Fruit fly (Drosophila melanogaster) whole organism, embryonic: Measurements from ENCODE around the gene CG44088.

Source experiments
- ATbp ChIP-seq: fragments of 200-800 bp; sonication (Bioruptor generic); optimal IDR thresholded peaks from 2 replicates; lab custom pipeline; 2017; ENCODE audit warnings: missing biosample characterization, mild to moderate bottlenecking, missing genetic modification characterization, missing genetic modification reagents
- B-H2 ChIP-seq: fragments of 200-800 bp; sonication (Bioruptor generic); optimal IDR thresholded peaks from 2 replicates; lab custom pipeline; 2018; ENCODE audit warnings: missing biosample characterization, mild to moderate bottlenecking, missing genetic modification characterization
- Bdp1 ChIP-seq: fragments of 200-800 bp; sonication (Bioruptor generic); optimal IDR thresholded peaks from 3 replicates; lab custom pipeline; 2016; ENCODE audit warnings: missing biosample characterization, missing genetic modification characterization
- Bgb ChIP-seq: fragments of 200-800 bp; sonication (Bioruptor generic); IDR thresholded peaks from 2 replicates; pipeline ENCODE4 v1.3.6; 2022; ENCODE audit warnings: missing biosample characterization, missing genetic modification characterization; ENCODE audit not compliant: partially characterized antibody
- CG10267 ChIP-seq: fragments of 200-800 bp; sonication (Bioruptor generic); optimal IDR thresholded peaks from 2 replicates; lab custom pipeline; 2018; ENCODE audit warnings: missing biosample characterization, mild to moderate bottlenecking, missing genetic modification characterization, moderate library complexity
- CG10565 ChIP-seq: fragments of 200-800 bp; sonication (Bioruptor generic); optimal IDR thresholded peaks from 3 replicates; lab custom pipeline; 2016; ENCODE audit warnings: missing biosample characterization, mild to moderate bottlenecking, missing genetic modification characterization
- CG10654 ChIP-seq: fragments of 200-800 bp; sonication (Bioruptor generic); optimal IDR thresholded peaks from 2 replicates; lab custom pipeline; 2016; ENCODE audit warnings: missing biosample characterization, missing genetic modification characterization
- CG10979 ChIP-seq: fragments of 200-800 bp; sonication (Bioruptor generic); optimal IDR thresholded peaks from 2 replicates; lab custom pipeline; 2018; ENCODE audit warnings: missing biosample characterization, mild to moderate bottlenecking, missing genetic modification characterization, moderate library complexity
- CG11456 ChIP-seq: fragments of 200-800 bp; sonication (Bioruptor generic); IDR thresholded peaks from 3 replicates; pipeline ENCODE4 v1.3.6; 2022; ENCODE audit warnings: missing biosample characterization, missing genetic modification characterization
- CG12299 ChIP-seq: fragments of 200-800 bp; sonication (Bioruptor generic); optimal IDR thresholded peaks from 2 replicates; lab custom pipeline; 2018; ENCODE audit warnings: missing biosample characterization, mild to moderate bottlenecking, missing genetic modification characterization
- CG12744 ChIP-seq: fragments of 200-800 bp; sonication (Bioruptor generic); optimal IDR thresholded peaks from 2 replicates; lab custom pipeline; 2016; ENCODE audit warnings: missing biosample characterization, missing genetic modification characterization
- CG12769 ChIP-seq: fragments of 200-800 bp; sonication (Bioruptor generic); optimal IDR thresholded peaks from 2 replicates; lab custom pipeline; 2019; ENCODE audit warnings: missing biosample characterization, mild to moderate bottlenecking, missing genetic modification characterization, moderate library complexity
- CG1647 ChIP-seq: fragments of 200-800 bp; sonication (Bioruptor generic); optimal IDR thresholded peaks from 3 replicates; lab custom pipeline; 2016; ENCODE audit warnings: missing biosample characterization, missing genetic modification characterization
- CG17385 ChIP-seq: fragments of 200-800 bp; sonication (Bioruptor generic); optimal IDR thresholded peaks from 3 replicates; lab custom pipeline; 2018; ENCODE audit warnings: missing biosample characterization, mild to moderate bottlenecking, missing genetic modification characterization
- CG17568 ChIP-seq: fragments of 200-800 bp; sonication (Bioruptor generic); optimal IDR thresholded peaks from 2 replicates; lab custom pipeline; 2018; ENCODE audit warnings: missing biosample characterization, mild to moderate bottlenecking, missing genetic modification characterization, moderate library complexity
- CG2129 ChIP-seq: fragments of 200-800 bp; sonication (Bioruptor generic); IDR thresholded peaks from 2 replicates; pipeline ENCODE4 v1.3.6; 2022; ENCODE audit warnings: missing biosample characterization, missing genetic modification characterization; ENCODE audit not compliant: partially characterized antibody
- CG3163 ChIP-seq: fragments of 200-800 bp; sonication (Bioruptor generic); optimal IDR thresholded peaks from 3 replicates; lab custom pipeline; 2016; ENCODE audit warnings: missing biosample characterization, missing genetic modification characterization
- CG4328 ChIP-seq: fragments of 200-800 bp; sonication (Bioruptor generic); optimal IDR thresholded peaks from 3 replicates; lab custom pipeline; 2017; ENCODE audit warnings: missing biosample characterization, missing genetic modification reagents, missing genetic modification characterization
- CG5245 ChIP-seq: fragments of 200-800 bp; sonication (Bioruptor generic); optimal IDR thresholded peaks from 3 replicates; lab custom pipeline; 2016; ENCODE audit warnings: missing biosample characterization, missing genetic modification characterization
- CG5953 ChIP-seq: fragments of 200-800 bp; sonication (Bioruptor generic); IDR thresholded peaks from 2 replicates; pipeline ENCODE4 v1.3.6; 2022; ENCODE audit warnings: missing biosample characterization, missing genetic modification characterization
- CG6272 ChIP-seq: fragments of 200-800 bp; sonication (Bioruptor generic); IDR thresholded peaks from 2 replicates; pipeline ENCODE4 v1.3.6; 2022; ENCODE audit warnings: missing biosample characterization, missing genetic modification characterization
- Dip3 ChIP-seq: fragments of 200-800 bp; sonication (Bioruptor generic); optimal IDR thresholded peaks from 3 replicates; lab custom pipeline; 2016; ENCODE audit warnings: missing biosample characterization, missing genetic modification characterization
- Dref ChIP-seq: fragments of 200-800 bp; sonication (Bioruptor generic); IDR thresholded peaks from 2 replicates; pipeline ENCODE4 v1.3.6; 2022; ENCODE audit warnings: missing biosample characterization, missing genetic modification characterization
- ERR ChIP-seq: fragments of 200-800 bp; sonication (Bioruptor generic); optimal IDR thresholded peaks from 2 replicates; lab custom pipeline; 2016; ENCODE audit warnings: missing biosample characterization, missing genetic modification characterization
- Hr39 ChIP-seq: fragments of >200 bp; optimal IDR thresholded peaks from 2 replicates; lab custom pipeline; 2017
- Mes4 ChIP-seq: fragments of 200-800 bp; sonication (Bioruptor generic); optimal IDR thresholded peaks from 2 replicates; lab custom pipeline; 2016; ENCODE audit warnings: missing biosample characterization, missing genetic modification characterization
- Mrtf ChIP-seq: fragments of 200-800 bp; sonication (Bioruptor generic); IDR thresholded peaks from 3 replicates; pipeline ENCODE4 v1.3.6; 2022; ENCODE audit warnings: missing biosample characterization, missing genetic modification characterization
- Myb ChIP-seq: fragments of 200-800 bp; sonication (Bioruptor generic); optimal IDR thresholded peaks from 2 replicates; lab custom pipeline; 2016; ENCODE audit warnings: missing biosample characterization, missing genetic modification characterization
- NK7.1 ChIP-seq: fragments of 200-800 bp; sonication (Bioruptor generic); optimal IDR thresholded peaks from 3 replicates; lab custom pipeline; 2016; ENCODE audit warnings: missing biosample characterization, missing genetic modification characterization
- Rfx ChIP-seq: fragments of 200-800 bp; sonication (Bioruptor generic); IDR thresholded peaks from 2 replicates; pipeline ENCODE4 v1.3.6; 2022; ENCODE audit warnings: missing biosample characterization, missing genetic modification characterization
- Sin3A ChIP-seq: fragments of >200 bp; optimal IDR thresholded peaks from 2 replicates; lab custom pipeline; 2018
- Spps ChIP-seq: fragments of 200-800 bp; sonication (Bioruptor generic); optimal IDR thresholded peaks from 2 replicates; lab custom pipeline; 2018; ENCODE audit warnings: missing biosample characterization, mild to moderate bottlenecking, missing genetic modification characterization
- Usf ChIP-seq: fragments of 200-800 bp; sonication (Bioruptor generic); optimal IDR thresholded peaks from 2 replicates; lab custom pipeline; 2017; ENCODE audit warnings: missing genotype, missing biosample characterization, missing genetic modification characterization
- abd-A ChIP-seq: fragments of 200-800 bp; sonication (Bioruptor generic); optimal IDR thresholded peaks from 3 replicates; lab custom pipeline; 2019; ENCODE audit warnings: missing biosample characterization, mild to moderate bottlenecking, missing genetic modification characterization, moderate library complexity
- bab2 ChIP-seq: fragments of 200-800 bp; sonication (Bioruptor generic); optimal IDR thresholded peaks from 2 replicates; lab custom pipeline; 2016; ENCODE audit warnings: missing biosample characterization, missing genetic modification characterization
- chif ChIP-seq, 2 experiments: fragments of 200-800 bp; sonication (Bioruptor generic); optimal IDR thresholded peaks; 3 replicates each; lab custom pipeline; 2016; ENCODE audit warnings: missing biosample characterization in 2 of 2, missing genetic modification characterization in 2 of 2
- ci ChIP-seq: fragments of 200-800 bp; sonication (Bioruptor generic); IDR thresholded peaks from 3 replicates; pipeline ENCODE4 v1.3.6; 2022; ENCODE audit warnings: missing biosample characterization, missing genetic modification characterization
- croc ChIP-seq: fragments of 200-800 bp; sonication (Bioruptor generic); conservative IDR thresholded peaks from 3 replicates; pipeline ENCODE4 v1.3.6; 2022; ENCODE audit warnings: missing biosample characterization, missing genetic modification characterization
- disco-r ChIP-seq: fragments of 200-800 bp; sonication (Bioruptor generic); optimal IDR thresholded peaks from 2 replicates; lab custom pipeline; 2016; ENCODE audit warnings: missing biosample characterization, missing genetic modification characterization
- dmrt99B ChIP-seq: fragments of 200-800 bp; sonication (Bioruptor generic); optimal IDR thresholded peaks from 2 replicates; lab custom pipeline; 2018; ENCODE audit warnings: missing biosample characterization, mild to moderate bottlenecking, missing genetic modification characterization, moderate library complexity
- fru ChIP-seq: fragments of >200 bp; optimal IDR thresholded peaks from 2 replicates; lab custom pipeline; 2017
- gcm2 ChIP-seq: fragments of 200-800 bp; sonication (Bioruptor generic); optimal IDR thresholded peaks from 2 replicates; lab custom pipeline; 2016; ENCODE audit warnings: missing biosample characterization, missing genetic modification characterization
- hth ChIP-seq: fragments of >200 bp; optimal IDR thresholded peaks from 2 replicates; lab custom pipeline; 2017; ENCODE audit warnings: inconsistent platforms
- lilli ChIP-seq: fragments of 200-800 bp; sonication (Bioruptor generic); optimal IDR thresholded peaks from 3 replicates; lab custom pipeline; 2016; ENCODE audit warnings: missing biosample characterization, missing genetic modification characterization
- ranshi ChIP-seq: fragments of 200-800 bp; sonication (Bioruptor generic); IDR thresholded peaks from 2 replicates; pipeline ENCODE4 v1.3.6; 2022; ENCODE audit warnings: missing biosample characterization, missing genetic modification characterization
- run ChIP-seq: fragments of 200-800 bp; sonication (Bioruptor generic); optimal IDR thresholded peaks from 3 replicates; lab custom pipeline; 2018; ENCODE audit warnings: missing biosample characterization, mild to moderate bottlenecking, missing genetic modification characterization
- sisA ChIP-seq: fragments of 200-800 bp; sonication (Bioruptor generic); IDR thresholded peaks from 2 replicates; pipeline ENCODE4 v1.3.6; 2022; ENCODE audit warnings: missing biosample characterization, missing genetic modification characterization
- sob ChIP-seq: fragments of 200-800 bp; sonication (Bioruptor generic); IDR thresholded peaks from 2 replicates; pipeline ENCODE4 v1.3.6; 2022; ENCODE audit warnings: missing biosample characterization, missing genetic modification characterization
- sr ChIP-seq: fragments of 200-800 bp; sonication (Bioruptor generic); IDR thresholded peaks from 3 replicates; pipeline ENCODE4 v1.3.6; 2022; ENCODE audit warnings: missing biosample characterization, missing genetic modification characterization
- ssp ChIP-seq: fragments of 200-800 bp; sonication (Bioruptor generic); IDR thresholded peaks from 2 replicates; pipeline ENCODE4 v1.3.6; 2022; ENCODE audit warnings: missing biosample characterization, missing genetic modification characterization
- sug ChIP-seq: fragments of 200-800 bp; optimal IDR thresholded peaks from 2 replicates; lab custom pipeline; 2019; ENCODE audit warnings: missing biosample characterization, mild to moderate bottlenecking, missing genetic modification characterization, moderate library complexity
- trh ChIP-seq: fragments of 200-800 bp; sonication (Bioruptor generic); optimal IDR thresholded peaks from 2 replicates; lab custom pipeline; 2016; ENCODE audit warnings: missing biosample characterization, missing genetic modification characterization
- usp ChIP-seq: fragments of >200 bp; optimal IDR thresholded peaks from 2 replicates; lab custom pipeline; 2017; ENCODE audit warnings: missing biosample characterization, missing genetic modification characterization
- vfl ChIP-seq: fragments of 200-800 bp; sonication (Bioruptor generic); optimal IDR thresholded peaks from 2 replicates; lab custom pipeline; 2016; ENCODE audit warnings: missing biosample characterization, missing genetic modification characterization

CG44088 gene

dm6 chr3R:4806318-4806757 is 31.5 kb upstream of the CG44088 start (continued):
- TF ChIP-seq Bgb (GFP tag; lab: Robert Waterston, UW) (peak; percentile 49; the same call in 1 of the 2 replicates), B-H2 (GFP tag; lab: Kevin White, UChicago) (peak; percentile 45), CG4328 (GFP tag; lab: Kevin White, UChicago) (peak; percentile 49), CG3163 (GFP tag; lab: Kevin White, UChicago) (peak; percentile 63), Myb (GFP tag; lab: Kevin White, UChicago) (peak; percentile 22), ranshi (GFP tag; lab: Robert Waterston, UW) (no peak), Dip3 (GFP tag; lab: Kevin White, UChicago) (no peak), lilli (peak; percentile 1), Bdp1 (GFP tag; lab: Kevin White, UChicago) (peak; percentile 48), CG12769 (tag; lab: Kevin White, UChicago) (no peak), CG11456 (GFP tag; lab: Robert Waterston, UW) (no peak), fru (lab: Kevin White, UChicago) (no peak), chif (GFP tag; optimal IDR thresholded peaks at IDR 0.05; lab: Kevin White, UChicago) (peak in 1 of 2 experiments; percentile 26), CG10565 (GFP tag; lab: Kevin White, UChicago) (peak; percentile 30), CG10979 (tag; lab: Kevin White, UChicago) (peak; percentile 12), sob (no peak), CG17568 (GFP tag; lab: Kevin White, UChicago) (peak; percentile 90), CG5953 (GFP tag; lab: Robert Waterston, UW) (no peak), abd-A (tag; lab: Kevin White, UChicago) (peak; percentile 46), disco-r (GFP tag; lab: Kevin White, UChicago) (peak; percentile 54), ci (peak; percentile 86), ERR (no peak), Mrtf (no peak), CG12744 (GFP tag; lab: Kevin White, UChicago) (no peak), sisA (GFP tag; lab: Robert Waterston, UW) (no peak), CG10267 (tag; lab: Kevin White, UChicago) (peak; percentile 30), hth (lab: Kevin White, UChicago) (no peak), NK7.1 (GFP tag; lab: Kevin White, UChicago) (peak; percentile 58), sug (tag; lab: Kevin White, UChicago) (peak; percentile 21), gcm2 (GFP tag; lab: Kevin White, UChicago) (peak; percentile 30), sr (GFP tag; lab: Robert Waterston, UW) (peak; percentile 38; the same call in 1 of the 3 replicates), Spps (tag; lab: Kevin White, UChicago) (peak; percentile 5), Rfx (peak; percentile 20; the same call in 1 of the 2 replicates), CG17385 (peak; percentile 63), Hr39 (lab: Kevin White, UChicago) (no peak), dmrt99B (tag; lab: Kevin White, UChicago) (peak; percentile 58), croc (GFP tag; lab: Robert Waterston, UW) (no peak), run (tag; lab: Kevin White, UChicago) (peak; percentile 77), Usf (GFP tag; lab: Kevin White, UChicago) (no peak), bab2 (GFP tag; lab: Kevin White, UChicago) (peak; percentile 77), Sin3A (lab: Kevin White, UChicago) (no peak), Dref (no peak), Mes4 (GFP tag; lab: Kevin White, UChicago) (peak; percentile 73), trh (peak; percentile 22), ssp (GFP tag; lab: Robert Waterston, UW) (no peak), CG5245 (peak; percentile 56), CG12299 (peak; percentile 76), CG2129 (GFP tag; lab: Robert Waterston, UW) (no peak), CG10654 (GFP tag; lab: Kevin White, UChicago) (peak; percentile 56), ATbp (GFP tag; lab: Kevin White, UChicago) (peak; percentile 90), vfl (GFP tag; lab: Kevin White, UChicago) (peak; percentile 7), CG6272 (GFP tag; lab: Robert Waterston, UW) (no peak), CG1647 (GFP tag; lab: Kevin White, UChicago) (peak; percentile 55), usp (GFP tag; lab: Kevin White, UChicago) (no peak)
